Worm (Caenorhabditis elegans): ENCODE data around the gene kin-21.

kin-21 gene

DNA sequence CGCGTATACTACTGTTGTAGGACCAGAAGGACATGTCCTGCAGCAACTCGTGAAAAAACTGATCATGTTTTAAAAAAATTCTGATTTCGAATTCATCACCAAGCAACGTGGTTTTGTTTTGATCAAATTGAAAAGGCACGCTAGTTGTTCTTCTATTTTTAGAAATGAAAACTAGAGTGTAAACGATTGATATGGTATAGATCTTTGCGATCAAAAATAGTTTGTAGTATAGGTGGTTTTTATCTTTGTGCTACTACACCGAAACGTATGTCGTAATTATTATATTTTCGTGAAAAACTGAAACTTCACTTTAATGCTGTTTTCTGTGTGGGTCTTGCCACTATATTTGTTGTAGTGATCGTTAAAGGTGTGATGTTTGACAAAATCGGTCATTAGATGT, 34.2 kb downstream of the kin-21 start:
- TF ChIP-seq ztf-23 (GFP tag; IDR thresholded peaks at IDR 0.05) (no peak), ztf-29 (GFP tag; IDR thresholded peaks at IDR 0.05) (no peak), flt-1 (GFP tag; IDR thresholded peaks at IDR 0.05) (no peak), cog-1 (tag; optimal IDR thresholded peaks at IDR 0.05) (no peak), T22C8.4 (GFP tag; IDR thresholded peaks at IDR 0.05) (no peak), ref-1 (GFP tag; conservative IDR thresholded peaks at IDR 0.05) (no peak), tab-1 (GFP tag; IDR thresholded peaks at IDR 0.05) (no peak), klf-2 (GFP tag; conservative IDR thresholded peaks at IDR 0.05) (no peak), med-1 (GFP tag; optimal IDR thresholded peaks at IDR 0.05; ENCODE audit: insufficient read depth) (no peak)

DNA sequence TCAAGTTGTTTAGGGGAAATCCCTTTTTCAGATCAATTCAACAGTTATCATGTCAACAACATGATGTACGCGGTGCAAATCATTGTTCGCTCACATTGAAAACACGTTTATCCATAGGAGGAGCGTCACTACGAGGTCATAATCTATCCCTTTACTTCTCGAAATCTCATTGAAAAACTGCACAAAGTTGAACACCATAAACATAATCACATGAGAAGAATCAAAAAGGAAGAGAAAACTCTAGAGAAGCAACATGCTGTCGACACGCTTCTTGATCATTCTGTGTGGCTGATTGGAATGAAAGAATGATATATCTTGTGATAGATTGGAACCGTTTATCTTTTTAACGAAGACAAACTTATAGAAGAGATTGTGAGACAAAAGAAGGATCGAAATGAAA, 35.2 kb downstream of the kin-21 start:
- no peak for TF ChIP-seq ref-1 (GFP tag; conservative IDR thresholded peaks at IDR 0.05)
- TF ChIP-seq tab-1 (GFP tag; IDR thresholded peaks at IDR 0.05) = no peak
- no peak for TF ChIP-seq T22C8.4 (GFP tag; IDR thresholded peaks at IDR 0.05)
- TF ChIP-seq med-1 (GFP tag; optimal IDR thresholded peaks at IDR 0.05; ENCODE audit: insufficient read depth) = no peak
- no peak for TF ChIP-seq flt-1 (GFP tag; IDR thresholded peaks at IDR 0.05)
- no peak for TF ChIP-seq ztf-29 (GFP tag; IDR thresholded peaks at IDR 0.05)
- no peak for TF ChIP-seq klf-2 (GFP tag; conservative IDR thresholded peaks at IDR 0.05)
- no peak for TF ChIP-seq ztf-23 (GFP tag; IDR thresholded peaks at IDR 0.05)
- no peak for TF ChIP-seq cog-1 (tag; optimal IDR thresholded peaks at IDR 0.05)

DNA sequence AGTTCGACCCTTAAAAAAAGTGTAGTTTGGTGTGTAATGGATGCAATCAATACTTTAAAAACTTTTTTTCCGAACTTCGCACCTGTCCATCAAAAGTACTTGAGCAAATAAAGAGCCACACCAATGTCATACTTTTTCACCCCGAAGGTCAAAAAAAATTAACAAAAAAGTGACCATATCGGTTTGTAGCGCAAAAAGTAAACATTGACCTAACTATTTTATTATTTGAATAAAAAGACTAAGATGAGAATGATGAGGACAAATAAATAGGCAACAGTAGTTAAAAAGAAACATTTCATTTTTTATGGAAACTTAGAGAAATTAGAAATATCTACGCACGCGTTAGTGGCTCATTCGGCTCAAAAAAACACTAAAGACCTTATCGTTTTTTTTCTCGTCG, 36.7 kb downstream of the kin-21 start:
- TF ChIP-seq ref-1 (GFP tag; conservative IDR thresholded peaks at IDR 0.05) = no peak
- no peak for TF ChIP-seq ztf-23 (GFP tag; IDR thresholded peaks at IDR 0.05)
- no peak for TF ChIP-seq tab-1 (GFP tag; IDR thresholded peaks at IDR 0.05)
- no peak for TF ChIP-seq klf-2 (GFP tag; conservative IDR thresholded peaks at IDR 0.05)
- no peak for TF ChIP-seq flt-1 (GFP tag; IDR thresholded peaks at IDR 0.05)
- no peak for TF ChIP-seq T22C8.4 (GFP tag; IDR thresholded peaks at IDR 0.05)
- no peak for TF ChIP-seq ztf-29 (GFP tag; IDR thresholded peaks at IDR 0.05)
- no peak for TF ChIP-seq med-1 (GFP tag; optimal IDR thresholded peaks at IDR 0.05; ENCODE audit: insufficient read depth)
- TF ChIP-seq cog-1 (tag; optimal IDR thresholded peaks at IDR 0.05) = no peak

DNA sequence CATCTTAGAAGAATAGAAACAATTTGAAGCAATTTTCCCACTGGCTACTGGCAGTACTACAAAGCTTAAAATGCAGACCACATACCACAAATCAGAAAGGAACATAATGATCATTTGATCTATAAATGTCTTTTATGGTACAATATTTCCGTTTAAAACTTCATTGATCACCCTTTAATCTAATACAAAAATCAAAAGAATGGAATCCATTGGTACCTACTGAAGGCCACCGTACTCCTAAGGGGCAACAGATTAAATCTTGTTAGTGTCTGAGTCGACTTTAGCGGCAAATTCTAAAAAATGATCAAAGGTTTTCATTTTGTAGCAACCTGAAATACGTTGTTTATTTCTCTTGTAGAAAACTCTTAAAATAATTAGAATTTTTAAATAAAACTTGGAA, 39.5 kb downstream of the kin-21 start:
- TF ChIP-seq klf-2 (GFP tag; conservative IDR thresholded peaks at IDR 0.05) = no peak
- TF ChIP-seq med-1 (GFP tag; optimal IDR thresholded peaks at IDR 0.05; ENCODE audit: insufficient read depth) = no peak
- no peak for TF ChIP-seq ztf-29 (GFP tag; IDR thresholded peaks at IDR 0.05)
- TF ChIP-seq tab-1 (GFP tag; IDR thresholded peaks at IDR 0.05) = no peak
- TF ChIP-seq ztf-23 (GFP tag; IDR thresholded peaks at IDR 0.05) = no peak
- TF ChIP-seq T22C8.4 (GFP tag; IDR thresholded peaks at IDR 0.05) = no peak

DNA sequence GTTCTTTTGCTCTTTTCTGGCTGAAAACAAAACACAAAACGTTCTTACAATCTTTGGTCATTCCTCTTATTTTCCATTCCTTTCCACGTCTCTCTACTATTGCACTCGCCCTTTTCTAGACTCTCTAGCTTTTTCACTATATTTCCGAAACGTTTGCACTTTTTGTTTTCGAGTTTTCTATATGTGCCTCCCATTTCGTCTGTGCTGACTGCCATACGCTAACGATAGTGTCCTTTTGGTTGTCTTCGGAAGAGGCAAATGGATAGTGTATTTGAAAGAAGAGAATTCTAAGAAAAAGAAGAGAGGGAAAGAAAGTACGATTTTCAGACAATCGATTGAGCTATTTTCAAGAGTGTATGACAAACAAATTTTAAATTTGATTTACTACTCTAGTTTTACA, 40.1 kb downstream of the kin-21 start:
- no peak for TF ChIP-seq ref-1 (GFP tag; conservative IDR thresholded peaks at IDR 0.05)
- no peak for TF ChIP-seq klf-2 (GFP tag; conservative IDR thresholded peaks at IDR 0.05)
- no peak for TF ChIP-seq tab-1 (GFP tag; IDR thresholded peaks at IDR 0.05)
- no peak for TF ChIP-seq ztf-23 (GFP tag; IDR thresholded peaks at IDR 0.05)
- no peak for TF ChIP-seq flt-1 (GFP tag; IDR thresholded peaks at IDR 0.05)
- TF ChIP-seq med-1 (GFP tag; optimal IDR thresholded peaks at IDR 0.05; ENCODE audit: insufficient read depth) = no peak
- TF ChIP-seq ztf-29 (GFP tag; IDR thresholded peaks at IDR 0.05) = no peak

DNA sequence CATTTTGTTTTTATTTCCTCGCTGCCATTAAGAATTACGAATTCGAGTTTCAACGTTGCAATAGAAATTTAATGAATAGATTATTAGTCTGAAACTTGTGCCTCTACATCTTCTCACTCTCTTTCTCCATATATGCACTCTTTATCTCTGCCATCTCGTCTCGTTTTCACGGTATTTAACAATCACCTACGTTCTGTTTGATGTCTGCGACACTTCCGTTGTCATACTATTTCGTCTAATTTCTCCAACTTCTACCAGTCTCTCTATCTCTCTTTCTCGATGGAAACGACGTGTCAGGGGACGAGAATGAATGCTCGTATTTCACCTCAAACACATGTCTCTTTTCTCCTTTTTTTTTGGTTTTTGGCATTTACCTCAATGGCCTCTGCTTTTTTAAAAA, 41.2 kb downstream of the kin-21 start:
- TF ChIP-seq flt-1 (GFP tag; IDR thresholded peaks at IDR 0.05) (no peak), T22C8.4 (GFP tag; IDR thresholded peaks at IDR 0.05) (no peak), cog-1 (tag; optimal IDR thresholded peaks at IDR 0.05) (no peak), tab-1 (GFP tag; IDR thresholded peaks at IDR 0.05) (no peak), ref-1 (GFP tag; conservative IDR thresholded peaks at IDR 0.05) (no peak)

DNA sequence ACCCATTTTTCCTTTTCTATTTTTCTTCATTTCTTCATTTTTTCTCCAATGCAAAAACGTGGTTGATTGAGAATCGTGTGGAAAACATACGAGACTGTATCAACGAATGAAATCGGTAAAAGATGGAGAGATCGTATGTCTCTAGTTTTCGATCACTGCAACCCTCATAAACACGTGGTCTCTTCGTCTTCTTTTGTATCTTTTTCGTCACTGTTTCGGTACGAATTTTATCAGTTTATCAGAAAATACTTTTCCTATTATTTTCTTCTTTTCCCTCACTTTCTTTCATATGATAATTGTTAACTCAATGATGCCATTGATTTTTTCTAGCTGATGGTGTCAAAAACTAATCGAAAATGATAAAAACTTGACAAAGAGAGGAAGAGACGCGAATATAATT, 43.0 kb downstream of the kin-21 start:
- TF ChIP-seq ztf-23 (GFP tag; IDR thresholded peaks at IDR 0.05) = no peak

DNA sequence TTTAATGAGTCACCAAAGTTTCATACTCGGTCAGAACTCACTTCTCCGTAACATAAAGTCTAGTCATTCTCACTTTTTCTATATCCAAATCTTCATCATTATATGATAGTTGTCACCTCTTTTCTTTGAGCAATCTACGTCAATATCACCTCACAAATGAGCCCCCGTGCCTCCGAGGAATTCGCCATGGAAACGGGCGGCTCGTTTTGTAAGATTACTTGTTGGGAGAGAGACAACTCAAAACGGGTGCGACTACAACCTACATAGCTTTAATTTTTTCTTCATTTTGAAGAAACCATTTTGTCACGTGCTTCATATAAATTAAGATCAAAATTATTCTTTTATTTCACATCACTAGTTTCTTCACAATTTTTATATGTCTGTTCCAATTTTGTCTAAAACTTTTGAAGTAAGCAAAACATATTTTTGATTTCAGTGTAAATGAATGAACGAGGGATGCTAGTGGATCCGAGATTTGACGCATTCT, 46.2 kb downstream of the kin-21 start, which contains the start of gene nhr-4:
Gene nhr-4, plus strand, starts transcription at position 437 of the 487 bp plus-strand sequence.
- no peak for TF ChIP-seq klf-2 (GFP tag; conservative IDR thresholded peaks at IDR 0.05)
- TF ChIP-seq ref-1 (GFP tag; conservative IDR thresholded peaks at IDR 0.05) = no peak
- TF ChIP-seq cog-1 (tag; optimal IDR thresholded peaks at IDR 0.05) = no peak
- no peak for TF ChIP-seq ztf-23 (GFP tag; IDR thresholded peaks at IDR 0.05)
- no peak for TF ChIP-seq T22C8.4 (GFP tag; IDR thresholded peaks at IDR 0.05)

DNA sequence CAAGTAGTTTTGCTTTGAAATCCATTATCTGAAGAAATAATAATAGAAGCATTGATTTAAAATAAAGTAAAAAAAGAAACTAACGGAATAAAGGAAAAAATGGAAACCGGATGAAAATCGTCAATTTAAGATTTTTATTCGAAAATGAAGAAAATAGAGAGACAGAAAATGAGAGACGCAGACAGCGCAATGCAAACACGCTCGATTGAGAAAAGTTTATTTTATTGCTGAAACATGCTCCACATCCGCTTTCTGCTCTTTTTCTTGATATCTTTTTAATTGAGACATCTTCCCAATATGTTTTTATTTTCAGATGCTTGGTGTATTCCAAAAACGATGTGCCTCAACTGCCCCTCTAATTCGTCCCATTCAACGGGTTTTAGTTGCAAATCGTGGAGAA, 51.6 kb downstream of the kin-21 start, which contains the start of the genes prp-18 and mccc-1:
Gene prp-18, minus strand, starts transcription at position 127 of the 400 bp plus-strand sequence.
Gene mccc-1, plus strand, starts transcription at position 314 of the 400 bp plus-strand sequence.
- TF ChIP-seq klf-2 (GFP tag; conservative IDR thresholded peaks at IDR 0.05) (no peak), cog-1 (tag; optimal IDR thresholded peaks at IDR 0.05) (no peak), med-1 (GFP tag; optimal IDR thresholded peaks at IDR 0.05; ENCODE audit: insufficient read depth) (no peak), ztf-23 (GFP tag; IDR thresholded peaks at IDR 0.05) (no peak), flt-1 (GFP tag; IDR thresholded peaks at IDR 0.05) (no peak), ref-1 (GFP tag; conservative IDR thresholded peaks at IDR 0.05) (no peak), tab-1 (GFP tag; IDR thresholded peaks at IDR 0.05) (no peak), ztf-29 (GFP tag; IDR thresholded peaks at IDR 0.05) (no peak), T22C8.4 (GFP tag; IDR thresholded peaks at IDR 0.05) (no peak)

Measured in whole organism, midembryonic.